Fruit fly (Drosophila melanogaster): ENCODE data around the gene Pgant6.

dm6 chr3L:2808278-2808892 is 26.3 kb downstream of the Pgant6 start:
- no peak for TF ChIP-seq Crg-1 (GFP tag; optimal IDR thresholded peaks at IDR 0.05)
- no peak for TF ChIP-seq CG33017 (tag; optimal IDR thresholded peaks at IDR 0.05)
- no peak for TF ChIP-seq CG7045 (GFP tag; optimal IDR thresholded peaks at IDR 0.05)
- TF ChIP-seq CG7101 (tag; optimal IDR thresholded peaks at IDR 0.05): no peak
- no peak for TF ChIP-seq kay (GFP tag; ENCODE audit: borderline replicate concordance)
- TF ChIP-seq bab1 (GFP tag; optimal IDR thresholded peaks at IDR 0.05): no peak
- no peak for TF ChIP-seq tj (GFP tag; optimal IDR thresholded peaks at IDR 0.05)
- TF ChIP-seq pad (GFP tag; optimal IDR thresholded peaks at IDR 0.05): no peak
- TF ChIP-seq Hr96 (GFP tag; optimal IDR thresholded peaks at IDR 0.05): no peak
- TF ChIP-seq toe (GFP tag; optimal IDR thresholded peaks at IDR 0.05): no peak
- no peak for TF ChIP-seq CG1620 (GFP tag; optimal IDR thresholded peaks at IDR 0.05)
- no peak for TF ChIP-seq CG12768 (GFP tag; optimal IDR thresholded peaks at IDR 0.05)
- TF ChIP-seq CG14711 (tag; optimal IDR thresholded peaks at IDR 0.05): no peak
- TF ChIP-seq Mnt (GFP tag; optimal IDR thresholded peaks at IDR 0.05): no peak
